Worm (Caenorhabditis elegans) whole organism, L4/young adult: ENCODE results near the gene rpb-11.
"Not testable (repeated sequence)": the region's sequence is repeated elsewhere in the genome, so short reads cannot be mapped to it uniquely, and the experiment has no call there.

ENCODE experiments used
- W03F9.2 ChIP-seq: fragments of 150-350 bp; optimal IDR thresholded peaks from 2 replicates; lab custom pipeline; 2014; ENCODE audit warnings: missing biosample characterization, missing genetic modification characterization
- him-1 ChIP-seq: sonication (generic microtip); optimal IDR thresholded peaks from 2 replicates; lab custom pipeline; 2016; ENCODE audit warnings: missing genotype, missing genetic modification reagents, missing genetic modification characterization, missing compliant biosample characterization

DNA sequence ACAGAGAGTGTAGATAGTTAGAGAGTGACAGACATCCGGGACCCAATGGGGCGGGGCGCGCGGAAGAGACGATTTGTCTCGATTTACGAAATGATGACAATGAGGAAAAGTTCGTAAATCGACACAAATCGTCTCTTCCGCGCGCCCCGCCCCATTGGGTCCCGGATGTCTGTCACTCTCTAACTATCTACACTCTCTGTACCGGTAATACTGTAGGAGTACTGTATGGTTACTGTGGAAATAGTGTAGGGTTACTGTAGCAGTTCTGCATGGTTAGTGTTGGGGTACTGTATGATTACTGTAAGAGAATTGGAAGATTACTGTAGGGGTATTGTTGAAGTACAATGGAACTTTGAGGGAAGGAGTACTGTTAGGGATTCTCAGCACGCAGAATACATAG is 38.7 kb upstream of the rpb-11 start, which contains the start of gene F01D5.10:
- not testable (repeated sequence) for TF ChIP-seq him-1, W03F9.2 (tag; lab: Kevin White, UChicago)
